Fruit fly (Drosophila melanogaster) whole organism, wandering third instar larva: ENCODE data around the gene bur.
A peak's percentile ranks its signal among the peaks of the same experiment; 100 is the strongest.

Experiments
- Abd-B ChIP-seq: fragments of >200 bp; optimal IDR thresholded peaks from 2 replicates; lab custom pipeline; 2017; ENCODE audit warnings: missing biosample characterization, missing genetic modification characterization
- CG32264 ChIP-seq: fragments of 200-800 bp; sonication (Bioruptor generic); optimal IDR thresholded peaks from 2 replicates; lab custom pipeline; 2016; ENCODE audit warnings: missing biosample characterization, missing genetic modification characterization
- CG9705 ChIP-seq: fragments of 200-800 bp; sonication (Bioruptor generic); optimal IDR thresholded peaks from 2 replicates; lab custom pipeline; 2018; ENCODE audit warnings: missing biosample characterization, mild to moderate bottlenecking, missing genetic modification characterization
- CrebA ChIP-seq: fragments of 200-800 bp; sonication (Bioruptor generic); optimal IDR thresholded peaks from 2 replicates; lab custom pipeline; 2016; ENCODE audit warnings: missing biosample characterization, mild to moderate bottlenecking, missing genetic modification characterization, borderline replicate concordance
- Dfd ChIP-seq: fragments of >200 bp; optimal IDR thresholded peaks from 2 replicates; lab custom pipeline; 2017; ENCODE audit warnings: missing biosample characterization, missing genetic modification characterization
- Dif ChIP-seq: fragments of 200-275, 200-300 bp; sonication (Bioruptor generic); optimal IDR thresholded peaks from 2 replicates; lab custom pipeline; 2018; ENCODE audit warnings: missing biosample characterization, missing genetic modification characterization; ENCODE audit not compliant: partially characterized antibody
- GATAd ChIP-seq: sonication (Bioruptor generic); optimal IDR thresholded peaks from 2 replicates; lab custom pipeline; 2016; ENCODE audit warnings: missing biosample characterization, missing genetic modification characterization
- HLH106 ChIP-seq: fragments of 200-800 bp; optimal IDR thresholded peaks from 3 replicates; lab custom pipeline; 2019; ENCODE audit warnings: missing biosample characterization, mild to moderate bottlenecking, missing genetic modification characterization, moderate library complexity
- Hnf4 ChIP-seq: fragments of 200-800 bp; sonication (Bioruptor generic); optimal IDR thresholded peaks from 2 replicates; lab custom pipeline; 2016; ENCODE audit warnings: missing biosample characterization, mild to moderate bottlenecking, missing genetic modification characterization
- Hr78 ChIP-seq: fragments of >200 bp; optimal IDR thresholded peaks from 2 replicates; lab custom pipeline; 2017; ENCODE audit warnings: missing biosample characterization, missing genetic modification characterization
- Hr83 ChIP-seq: fragments of 200-300 bp; sonication (Bioruptor generic); optimal IDR thresholded peaks from 2 replicates; lab custom pipeline; 2016; ENCODE audit warnings: missing biosample characterization, mild to moderate bottlenecking, missing genetic modification characterization, moderate library complexity; ENCODE audit not compliant: poor library complexity, severe bottlenecking
- Jra ChIP-seq: sonication (Bioruptor generic); optimal IDR thresholded peaks from 2 replicates; lab custom pipeline; 2016; ENCODE audit warnings: missing biosample characterization, missing genetic modification characterization
- Mio ChIP-seq: sonication (Bioruptor generic); optimal IDR thresholded peaks from 2 replicates; lab custom pipeline; 2016; ENCODE audit warnings: missing biosample characterization, missing genetic modification characterization
- Myc ChIP-seq: fragments of >200 bp; optimal IDR thresholded peaks from 2 replicates; lab custom pipeline; 2017
- N ChIP-seq: fragments of >200 bp; optimal IDR thresholded peaks from 2 replicates; lab custom pipeline; 2018; ENCODE audit warnings: missing biosample characterization, missing external identifiers, missing genetic modification characterization
- OdsH ChIP-seq: fragments of 200-800 bp; sonication (Bioruptor generic); optimal IDR thresholded peaks from 2 replicates; lab custom pipeline; 2016; ENCODE audit warnings: missing biosample characterization, mild to moderate bottlenecking, missing genetic modification characterization
- Rel ChIP-seq, 2 experiments: fragments of 200-800 bp; sonication (Bioruptor generic) in 1 of 2; optimal IDR thresholded peaks; 2 replicates in 1 of 2; 3 replicates in 1 of 2; lab custom pipeline; 2016 to 2019; ENCODE audit warnings: mild to moderate bottlenecking in 2 of 2, missing biosample characterization in 2 of 2, missing genetic modification characterization in 2 of 2, moderate library complexity in 1 of 2
- Sp1 ChIP-seq: fragments of 200-800 bp; sonication (Bioruptor generic); optimal IDR thresholded peaks from 3 replicates; lab custom pipeline; 2019; ENCODE audit warnings: missing biosample characterization, mild to moderate bottlenecking, missing genetic modification characterization, moderate library complexity
- Vsx2 ChIP-seq: fragments of 200-300, 225-300 bp; sonication (Bioruptor generic); optimal IDR thresholded peaks from 2 replicates; lab custom pipeline; 2018; ENCODE audit warnings: missing biosample characterization, missing genetic modification characterization; ENCODE audit not compliant: partially characterized antibody
- br ChIP-seq: fragments of 200-800 bp; sonication (Bioruptor generic); optimal IDR thresholded peaks from 2 replicates; lab custom pipeline; 2016; ENCODE audit warnings: missing biosample characterization, missing genetic modification characterization
- brk ChIP-seq: fragments of 200-800 bp; sonication (Bioruptor generic); optimal IDR thresholded peaks from 2 replicates; lab custom pipeline; 2016; ENCODE audit warnings: missing biosample characterization, mild to moderate bottlenecking, missing genetic modification characterization
- dl ChIP-seq, 2 experiments: fragments of 175-275, 200-275 bp in 1 of 2; fragments of 200-275 bp in 1 of 2; sonication (Bioruptor generic); optimal IDR thresholded peaks; lab custom pipeline; 2018; ENCODE audit warnings: mild to moderate bottlenecking in 2 of 2, missing biosample characterization in 2 of 2, missing genetic modification characterization in 2 of 2, moderate library complexity in 2 of 2; ENCODE audit not compliant: partially characterized antibody in 2 of 2, insufficient read depth in 1 of 2
- dmrt93B ChIP-seq: fragments of 200-800 bp; sonication (Bioruptor generic); optimal IDR thresholded peaks from 2 replicates; lab custom pipeline; 2018; ENCODE audit warnings: missing biosample characterization, mild to moderate bottlenecking, missing genetic modification characterization
- dsf ChIP-seq: sonication (Bioruptor generic); optimal IDR thresholded peaks from 2 replicates; lab custom pipeline; 2016; ENCODE audit warnings: missing biosample characterization, missing genetic modification characterization, borderline replicate concordance
- ey ChIP-seq: fragments of 200-800 bp; sonication (Bioruptor generic); optimal IDR thresholded peaks from 2 replicates; lab custom pipeline; 2016; ENCODE audit warnings: missing biosample characterization, missing genetic modification characterization
- foxo ChIP-seq, 2 experiments: fragments of 200-800 bp; sonication (Bioruptor generic); optimal IDR thresholded peaks; 2 replicates in 1 of 2; 3 replicates in 1 of 2; lab custom pipeline; 2016 to 2017; ENCODE audit warnings: missing biosample characterization in 2 of 2, missing genetic modification characterization in 2 of 2
- fru ChIP-seq: fragments of 200-800 bp; sonication (Bioruptor generic); optimal IDR thresholded peaks from 3 replicates; lab custom pipeline; 2016; ENCODE audit warnings: missing biosample characterization, mild to moderate bottlenecking, missing genetic modification characterization
- h ChIP-seq: fragments of 200-800 bp; sonication (Bioruptor generic); optimal IDR thresholded peaks from 3 replicates; lab custom pipeline; 2016; ENCODE audit warnings: missing biosample characterization, mild to moderate bottlenecking, missing genetic modification characterization
- jim ChIP-seq: fragments of 175-275, 200-325 bp; sonication (Bioruptor generic); optimal IDR thresholded peaks from 2 replicates; lab custom pipeline; 2016; ENCODE audit warnings: missing biosample characterization, mild to moderate bottlenecking, missing genetic modification characterization
- lola ChIP-seq: fragments of >200 bp; optimal IDR thresholded peaks from 2 replicates; lab custom pipeline; 2017; ENCODE audit warnings: missing biosample characterization, missing genetic modification characterization
- pan ChIP-seq: fragments of >200 bp; optimal IDR thresholded peaks from 2 replicates; lab custom pipeline; 2017
- psq ChIP-seq: fragments of 200-800 bp; sonication (Bioruptor generic); optimal IDR thresholded peaks from 3 replicates; lab custom pipeline; 2017; ENCODE audit warnings: missing biosample characterization, mild to moderate bottlenecking, missing genetic modification characterization, moderate library complexity
- rgr ChIP-seq: fragments of 200-800 bp; sonication (Bioruptor generic); optimal IDR thresholded peaks from 3 replicates; lab custom pipeline; 2016; ENCODE audit warnings: missing biosample characterization, mild to moderate bottlenecking, missing genetic modification characterization
- sage ChIP-seq: fragments of 200-800 bp; sonication (Bioruptor generic); optimal IDR thresholded peaks from 2 replicates; lab custom pipeline; 2016; ENCODE audit warnings: missing biosample characterization, mild to moderate bottlenecking, missing genetic modification characterization
- sv ChIP-seq: fragments of 200-800 bp; sonication (Bioruptor generic); optimal IDR thresholded peaks from 3 replicates; lab custom pipeline; 2016; ENCODE audit warnings: missing biosample characterization, missing genetic modification characterization
- tai ChIP-seq: sonication (Bioruptor generic); optimal IDR thresholded peaks from 2 replicates; lab custom pipeline; 2016; ENCODE audit warnings: missing biosample characterization, missing genetic modification characterization
- usp ChIP-seq: fragments of >200 bp; optimal IDR thresholded peaks from 2 replicates; lab custom pipeline; 2017; ENCODE audit warnings: missing biosample characterization, missing genetic modification characterization
- woc ChIP-seq: sonication (Bioruptor generic); optimal IDR thresholded peaks from 2 replicates; lab custom pipeline; 2016; ENCODE audit warnings: missing biosample characterization, mild to moderate bottlenecking, missing genetic modification characterization

The bur gene

dm6 chr2L:21156156-21157040 lies 23.1 kb downstream of the bur start, which contains the start of the genes Mpp6 and E2f2 (continued):
- peak; percentile 24 for TF ChIP-seq CG9705

DNA sequence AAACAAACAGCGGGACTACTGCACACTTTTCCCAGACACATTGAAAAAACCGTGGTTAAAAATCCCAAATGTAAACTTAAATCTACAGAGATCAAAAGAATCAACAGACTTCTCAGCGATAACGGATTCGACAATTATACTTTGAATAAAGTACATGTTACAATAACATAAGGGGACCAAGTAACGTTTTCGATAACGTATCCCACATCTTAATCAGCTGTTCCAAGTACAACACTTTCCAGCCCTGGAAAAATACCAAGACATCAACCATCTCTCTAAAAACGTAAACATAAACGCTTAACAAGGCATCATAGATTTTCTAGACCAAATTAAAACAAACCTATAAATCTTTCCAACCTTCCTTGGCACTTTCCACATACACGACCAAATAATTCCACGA lies 25.6 kb downstream of the bur start:
- TF ChIP-seq dsf (GFP tag; lab: Kevin White, UChicago): no peak
- no peak for TF ChIP-seq Rel (GFP tag; optimal IDR thresholded peaks at IDR 0.05; lab: Kevin White, UChicago)
- peak; percentile 62 for TF ChIP-seq Rel (tag; optimal IDR thresholded peaks at IDR 0.05; lab: Kevin White, UChicago)
- no peak for TF ChIP-seq jim
- TF ChIP-seq brk (GFP tag; lab: Kevin White, UChicago): peak; percentile 55
- TF ChIP-seq N (GFP tag; lab: Kevin White, UChicago): no peak

- TF ChIP-seq CG32264: no peak
- TF ChIP-seq Rel (GFP tag; optimal IDR thresholded peaks at IDR 0.05; lab: Kevin White, UChicago): no peak
- TF ChIP-seq Rel (tag; optimal IDR thresholded peaks at IDR 0.05; lab: Kevin White, UChicago): no peak
- TF ChIP-seq tai (GFP tag; lab: Kevin White, UChicago): peak; percentile 14
- TF ChIP-seq h (GFP tag; lab: Kevin White, UChicago): no peak
- TF ChIP-seq pan (lab: Kevin White, UChicago): no peak
- peak; percentile 48 for TF ChIP-seq Hr83 (GFP tag; lab: Kevin White, UChicago)
- no peak for TF ChIP-seq foxo (GFP tag; optimal IDR thresholded peaks at IDR 0.05; lab: Kevin White, UChicago)
- no peak for TF ChIP-seq dsf (GFP tag; lab: Kevin White, UChicago)
- no peak for TF ChIP-seq N (GFP tag; lab: Kevin White, UChicago)
- no peak for TF ChIP-seq CrebA (GFP tag; lab: Kevin White, UChicago)
- no peak for TF ChIP-seq Myc (lab: Kevin White, UChicago)
- TF ChIP-seq Vsx2 (GFP tag; lab: Kevin White, UChicago): no peak
- TF ChIP-seq Hnf4 (GFP tag; lab: Kevin White, UChicago): peak; percentile 44
- no peak for TF ChIP-seq Dif
- no peak for TF ChIP-seq Mio (GFP tag; lab: Kevin White, UChicago)
- no peak for TF ChIP-seq brk (GFP tag; lab: Kevin White, UChicago)
- TF ChIP-seq ey (GFP tag; lab: Kevin White, UChicago): no peak
- peak; percentile 39 for TF ChIP-seq HLH106 (tag; lab: Kevin White, UChicago)
- TF ChIP-seq br (GFP tag; lab: Kevin White, UChicago): no peak
- TF ChIP-seq lola (GFP tag; lab: Kevin White, UChicago): no peak
- no peak for TF ChIP-seq sage (GFP tag; lab: Kevin White, UChicago)
- TF ChIP-seq Abd-B (GFP tag; lab: Kevin White, UChicago): no peak
- TF ChIP-seq Sp1 (GFP tag; lab: Kevin White, UChicago): no peak
- no peak for TF ChIP-seq jim
- TF ChIP-seq usp (GFP tag; lab: Kevin White, UChicago): no peak
- no peak for TF ChIP-seq GATAd (GFP tag; lab: Kevin White, UChicago)
- TF ChIP-seq fru (GFP tag; lab: Kevin White, UChicago): no peak
- peak; percentile 46 for TF ChIP-seq sv (GFP tag; lab: Kevin White, UChicago)
- peak; percentile 62 for TF ChIP-seq woc (GFP tag; lab: Kevin White, UChicago)
- no peak for TF ChIP-seq Jra
- TF ChIP-seq CG9705: peak; percentile 4
- no peak for TF ChIP-seq OdsH (GFP tag; lab: Kevin White, UChicago)
- no peak for TF ChIP-seq Dfd (GFP tag; lab: Kevin White, UChicago)
- TF ChIP-seq rgr (GFP tag; lab: Kevin White, UChicago): peak; percentile 25
- no peak for TF ChIP-seq psq (GFP tag; lab: Kevin White, UChicago)
- no peak for TF ChIP-seq Hr78 (GFP tag; lab: Kevin White, UChicago)
- TF ChIP-seq dmrt93B (GFP tag; lab: Kevin White, UChicago): no peak
- TF ChIP-seq dl (GFP tag; optimal IDR thresholded peaks at IDR 0.05; lab: Kevin White, UChicago; ENCODE audit: insufficient read depth in 1 of 2, partially characterized antibody in 2 of 2): no peak
Measured at dm6 chr2L:21149053-21149452, 30.4 kb downstream of the bur start.
